Fruit fly (Drosophila melanogaster) whole organism, prepupa: Measurements from ENCODE around the gene Bicra.

Experiments
- Blimp-1 ChIP-seq: fragments of 200-800 bp; sonication (Bioruptor generic); optimal IDR thresholded peaks from 3 replicates; lab custom pipeline; 2017; ENCODE audit warnings: missing biosample characterization, missing genetic modification characterization, mild to moderate bottlenecking, moderate library complexity, missing genetic modification reagents
- CG10631 ChIP-seq: fragments of 200-800 bp; sonication (Bioruptor generic); optimal IDR thresholded peaks from 2 replicates; lab custom pipeline; 2016; ENCODE audit warnings: missing biosample characterization, missing genetic modification characterization
- CG11294 ChIP-seq: fragments of 200-800 bp; sonication (Bioruptor generic); IDR thresholded peaks from 2 replicates; pipeline ENCODE4 v1.3.6; 2022; ENCODE audit warnings: missing biosample characterization, missing genetic modification characterization
- CG11902 ChIP-seq: fragments of 200-800 bp; sonication (Bioruptor generic); optimal IDR thresholded peaks from 3 replicates; lab custom pipeline; 2016; ENCODE audit warnings: missing biosample characterization, missing genetic modification characterization
- CG15336 ChIP-seq: fragments of 200-800 bp; sonication (Bioruptor generic); IDR thresholded peaks from 2 replicates; pipeline ENCODE4 v1.3.6; 2022; ENCODE audit warnings: missing biosample characterization, missing genetic modification characterization
- CG3032 ChIP-seq: fragments of 200-800 bp; optimal IDR thresholded peaks from 2 replicates; lab custom pipeline; 2019; ENCODE audit warnings: missing biosample characterization, mild to moderate bottlenecking, missing genetic modification characterization, moderate library complexity
- CG31627 ChIP-seq: fragments of 200-800 bp; sonication (Bioruptor generic); optimal IDR thresholded peaks from 3 replicates; lab custom pipeline; 2016; ENCODE audit warnings: missing biosample characterization, missing genetic modification characterization
- CG32006 ChIP-seq: fragments of 200-800 bp; sonication (Bioruptor generic); optimal IDR thresholded peaks from 3 replicates; lab custom pipeline; 2017; ENCODE audit warnings: missing biosample characterization, mild to moderate bottlenecking, missing genetic modification characterization
- CG34406 ChIP-seq: fragments of 200-800 bp; sonication (Bioruptor generic); optimal IDR thresholded peaks from 3 replicates; lab custom pipeline; 2016; ENCODE audit warnings: missing biosample characterization, missing genetic modification characterization
- CG3919 ChIP-seq: fragments of 200-800 bp; sonication (Bioruptor generic); optimal IDR thresholded peaks from 3 replicates; lab custom pipeline; 2016; ENCODE audit warnings: missing biosample characterization, missing genetic modification characterization
- CG6276 ChIP-seq: fragments of 200-800 bp; sonication (Bioruptor generic); optimal IDR thresholded peaks from 2 replicates; lab custom pipeline; 2017; ENCODE audit warnings: missing biosample characterization, mild to moderate bottlenecking, missing genetic modification characterization
- CG6792 ChIP-seq: fragments of 200-800 bp; sonication (Bioruptor generic); optimal IDR thresholded peaks from 3 replicates; lab custom pipeline; 2016; ENCODE audit warnings: missing biosample characterization, missing genetic modification characterization
- CG6808 ChIP-seq: fragments of 200-800 bp; sonication (Bioruptor generic); optimal IDR thresholded peaks from 3 replicates; lab custom pipeline; 2017; ENCODE audit warnings: missing biosample characterization, missing genetic modification characterization, mild to moderate bottlenecking, moderate library complexity, missing genetic modification reagents
- CG6854 ChIP-seq: fragments of 200-800 bp; sonication (Bioruptor generic); optimal IDR thresholded peaks from 2 replicates; lab custom pipeline; 2017; ENCODE audit warnings: missing biosample characterization, mild to moderate bottlenecking, missing genetic modification characterization
- CG7368 ChIP-seq: fragments of 200-800 bp; sonication (Bioruptor generic); optimal IDR thresholded peaks from 3 replicates; lab custom pipeline; 2016; ENCODE audit warnings: missing biosample characterization, missing genetic modification characterization
- CG8119 ChIP-seq: fragments of 200-800 bp; sonication (Bioruptor generic); IDR thresholded peaks from 3 replicates; pipeline ENCODE4 v1.3.6; 2022; ENCODE audit warnings: missing biosample characterization, missing genetic modification characterization
- CG8319 ChIP-seq: fragments of 200-800 bp; sonication (Bioruptor generic); optimal IDR thresholded peaks from 3 replicates; lab custom pipeline; 2016; ENCODE audit warnings: missing biosample characterization, missing genetic modification characterization
- CG9139 ChIP-seq: fragments of 200-800 bp; sonication (Bioruptor generic); optimal IDR thresholded peaks from 3 replicates; lab custom pipeline; 2017; ENCODE audit warnings: missing biosample characterization, mild to moderate bottlenecking, missing genetic modification characterization
- Eip75B ChIP-seq: fragments of 200-800 bp; sonication (Bioruptor generic); optimal IDR thresholded peaks from 3 replicates; lab custom pipeline; 2016; ENCODE audit warnings: missing biosample characterization, missing genetic modification characterization
- Eip78C ChIP-seq: fragments of 200-800 bp; sonication (Bioruptor generic); peaks from one replicate; lab custom pipeline; 2016; ENCODE audit warnings: missing biosample characterization, missing genetic modification characterization
- Eip93F ChIP-seq: fragments of 200-800 bp; sonication (Bioruptor generic); optimal IDR thresholded peaks from 2 replicates; lab custom pipeline; 2016; ENCODE audit warnings: missing biosample characterization, mild to moderate bottlenecking, missing genetic modification characterization
- Ets21C ChIP-seq: fragments of 200-800 bp; sonication (Bioruptor generic); optimal IDR thresholded peaks from 3 replicates; lab custom pipeline; 2016; ENCODE audit warnings: missing biosample characterization, missing genetic modification characterization
- Ets96B ChIP-seq: fragments of 200-800 bp; optimal IDR thresholded peaks from 2 replicates; lab custom pipeline; 2019; ENCODE audit warnings: missing biosample characterization, mild to moderate bottlenecking, missing genetic modification characterization, moderate library complexity
- Gug ChIP-seq: fragments of 200-800 bp; sonication (Bioruptor generic); IDR thresholded peaks from 2 replicates; pipeline ENCODE4 v1.3.6; 2022; ENCODE audit warnings: missing biosample characterization, missing genetic modification characterization
- Hr38 ChIP-seq: sonication (Bioruptor generic); optimal IDR thresholded peaks from 2 replicates; lab custom pipeline; 2016; ENCODE audit warnings: missing biosample characterization, missing genetic modification characterization
- Hr39 ChIP-seq: fragments of 200-800 bp; sonication (Bioruptor generic); optimal IDR thresholded peaks from 2 replicates; lab custom pipeline; 2016; ENCODE audit warnings: missing biosample characterization, missing genetic modification characterization
- Lpt ChIP-seq: fragments of 200-800 bp; sonication (Bioruptor generic); optimal IDR thresholded peaks from 3 replicates; lab custom pipeline; 2016; ENCODE audit warnings: missing biosample characterization, missing genetic modification characterization
- Met ChIP-seq: fragments of 200-800 bp; sonication (Bioruptor generic); optimal IDR thresholded peaks from 3 replicates; lab custom pipeline; 2016; ENCODE audit warnings: missing biosample characterization, missing genetic modification characterization
- Smox ChIP-seq: fragments of 200-800 bp; sonication (Bioruptor generic); optimal IDR thresholded peaks from 3 replicates; lab custom pipeline; 2016; ENCODE audit warnings: missing biosample characterization, missing genetic modification characterization
- Sox102F ChIP-seq: fragments of 200-800 bp; sonication (Bioruptor generic); optimal IDR thresholded peaks from 2 replicates; lab custom pipeline; 2016; ENCODE audit warnings: missing biosample characterization, mild to moderate bottlenecking, missing genetic modification characterization
- Sox14 ChIP-seq: fragments of 200-800 bp; sonication (Bioruptor generic); optimal IDR thresholded peaks from 3 replicates; lab custom pipeline; 2016; ENCODE audit warnings: missing biosample characterization, missing genetic modification characterization
- Sox15 ChIP-seq: fragments of 200-800 bp; sonication (Bioruptor generic); optimal IDR thresholded peaks from 3 replicates; lab custom pipeline; 2016; ENCODE audit warnings: missing biosample characterization, missing genetic modification characterization
- achi ChIP-seq: fragments of 200-800 bp; sonication (Bioruptor generic); optimal IDR thresholded peaks from 3 replicates; lab custom pipeline; 2016; ENCODE audit warnings: missing biosample characterization, missing genetic modification characterization
- cyc ChIP-seq: fragments of 200-800 bp; sonication (Bioruptor generic); optimal IDR thresholded peaks from 3 replicates; lab custom pipeline; 2016; ENCODE audit warnings: missing biosample characterization, missing genetic modification characterization
- dac ChIP-seq: fragments of 200-800 bp; sonication (Bioruptor generic); optimal IDR thresholded peaks from 2 replicates; lab custom pipeline; 2017; ENCODE audit warnings: missing biosample characterization, mild to moderate bottlenecking, missing genetic modification characterization
- eg ChIP-seq: fragments of 200-800 bp; sonication (Bioruptor generic); IDR thresholded peaks from 3 replicates; pipeline ENCODE4 v1.3.6; 2022; ENCODE audit warnings: missing biosample characterization, missing genetic modification characterization
- esn ChIP-seq: fragments of 200-800 bp; sonication (Bioruptor generic); optimal IDR thresholded peaks from 2 replicates; lab custom pipeline; 2016; ENCODE audit warnings: missing biosample characterization, mild to moderate bottlenecking, missing genetic modification characterization, moderate library complexity
- fd59A ChIP-seq: fragments of 200-800 bp; sonication (Bioruptor generic); optimal IDR thresholded peaks from 2 replicates; lab custom pipeline; 2017; ENCODE audit warnings: missing biosample characterization, mild to moderate bottlenecking, missing genetic modification characterization, missing genetic modification reagents
- fd85E ChIP-seq: fragments of 200-800 bp; sonication (Bioruptor generic); optimal IDR thresholded peaks from 3 replicates; lab custom pipeline; 2016; ENCODE audit warnings: missing biosample characterization, missing genetic modification characterization
- fkh ChIP-seq: fragments of 200-800 bp; sonication (Bioruptor generic); optimal IDR thresholded peaks from 3 replicates; lab custom pipeline; 2017; ENCODE audit warnings: missing biosample characterization, mild to moderate bottlenecking, missing genetic modification characterization, moderate library complexity
- net ChIP-seq: fragments of 200-800 bp; sonication (Bioruptor generic); optimal IDR thresholded peaks from 3 replicates; lab custom pipeline; 2016; ENCODE audit warnings: missing biosample characterization, missing genetic modification characterization
- pdm3 ChIP-seq: fragments of 200-800 bp; sonication (Bioruptor generic); optimal IDR thresholded peaks from 3 replicates; lab custom pipeline; 2016; ENCODE audit warnings: missing biosample characterization, missing genetic modification characterization
- spab ChIP-seq: fragments of 200-800 bp; sonication (Bioruptor generic); optimal IDR thresholded peaks from 2 replicates; lab custom pipeline; 2017; ENCODE audit warnings: missing biosample characterization, mild to moderate bottlenecking, missing genetic modification characterization, missing genetic modification reagents
- ss ChIP-seq, 2 experiments: fragments of 200-800 bp; sonication (Bioruptor generic); optimal IDR thresholded peaks; 2 replicates in 1 of 2; 3 replicates in 1 of 2; lab custom pipeline; 2017 to 2018; ENCODE audit warnings: mild to moderate bottlenecking in 2 of 2, missing biosample characterization in 2 of 2, missing genetic modification characterization in 2 of 2, moderate library complexity in 1 of 2
- svp ChIP-seq: fragments of 200-800 bp; sonication (Bioruptor generic); peaks from one replicate; lab custom pipeline; 2016; ENCODE audit warnings: missing biosample characterization, missing genetic modification characterization
- topi ChIP-seq: fragments of 200-800 bp; sonication (Bioruptor generic); optimal IDR thresholded peaks from 3 replicates; lab custom pipeline; 2016; ENCODE audit warnings: missing biosample characterization, missing genetic modification characterization

Gene Bicra

dm6 chr3R:29122817-29123611 lies 60.2 kb downstream of the Bicra start, which contains the start of the genes yem and Ctl2 (continued):
- peak; percentile 39 for TF ChIP-seq CG7368
- peak; percentile 25 for TF ChIP-seq Ets96B
- peak; percentile 35; the same call in 1 of the 3 replicates for TF ChIP-seq CG8119 (GFP tag; lab: Robert Waterston, UW)
- peak; percentile 93 for TF ChIP-seq Sox14 (GFP tag; lab: Kevin White, UChicago)
- TF ChIP-seq Eip93F (GFP tag; lab: Kevin White, UChicago) = peak; percentile 29
- peak; percentile 62 for TF ChIP-seq CG3919
- no peak for TF ChIP-seq CG6276 (GFP tag; lab: Kevin White, UChicago)
- peak; percentile 75 for TF ChIP-seq pdm3 (GFP tag; lab: Kevin White, UChicago)
- TF ChIP-seq Met (GFP tag; lab: Kevin White, UChicago) = no peak
- no peak for TF ChIP-seq CG6808 (GFP tag; lab: Kevin White, UChicago)
- TF ChIP-seq CG11294 = no peak; the same call in none of the 2 replicates
- peak; percentile 74 for TF ChIP-seq cyc
- TF ChIP-seq CG34406 (GFP tag; lab: Kevin White, UChicago) = no peak
- peak; percentile 79 for TF ChIP-seq Ets21C (GFP tag; lab: Kevin White, UChicago)
- TF ChIP-seq fd59A (GFP tag; lab: Kevin White, UChicago) = peak; percentile 52
- peak; percentile 30 for TF ChIP-seq Hr38 (GFP tag; lab: Kevin White, UChicago)
- TF ChIP-seq topi (GFP tag; lab: Kevin White, UChicago) = peak; percentile 75
- no peak for TF ChIP-seq Blimp-1 (GFP tag; lab: Kevin White, UChicago)
- TF ChIP-seq CG11902 = peak; percentile 50
- TF ChIP-seq CG9139 = no peak
- TF ChIP-seq CG32006 (GFP tag; lab: Kevin White, UChicago) = peak; percentile 77
- peak in 1 of 2 experiments; percentile 9 for TF ChIP-seq ss (GFP tag; optimal IDR thresholded peaks at IDR 0.05; lab: Kevin White, UChicago)
- peak; percentile 69 for TF ChIP-seq Sox15

DNA sequence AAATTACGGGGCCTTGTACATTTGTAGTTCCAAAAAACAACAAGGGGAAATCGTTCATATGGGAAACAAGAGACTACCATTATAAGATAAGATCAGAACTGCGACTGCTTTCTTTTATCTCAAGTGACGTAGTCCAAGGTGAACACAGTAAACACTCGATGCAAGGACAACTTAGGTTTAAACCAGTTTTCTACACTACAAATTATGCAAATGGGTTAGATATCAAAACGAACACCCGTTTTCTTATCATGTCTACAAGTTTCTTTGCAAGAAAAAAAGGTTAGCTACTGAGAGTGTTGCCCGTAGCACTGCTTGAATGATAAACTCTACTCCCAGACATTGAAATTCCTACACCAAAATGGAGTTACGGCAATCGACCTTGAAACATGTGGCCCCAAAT lies 61.3 kb downstream of the Bicra start:
- TF ChIP-seq Sox102F (GFP tag; lab: Kevin White, UChicago) (peak; percentile 86), CG7368 (peak; percentile 85), Sox14 (GFP tag; lab: Kevin White, UChicago) (peak; percentile 86), achi (GFP tag; lab: Kevin White, UChicago) (peak; percentile 73), pdm3 (GFP tag; lab: Kevin White, UChicago) (no peak), CG8119 (GFP tag; lab: Robert Waterston, UW) (peak; percentile 69), CG8319 (GFP tag; lab: Kevin White, UChicago) (peak; percentile 78), ss (GFP tag; optimal IDR thresholded peaks at IDR 0.05; lab: Kevin White, UChicago) (peak in 1 of 2 experiments; percentile 58), svp (GFP tag; lab: Kevin White, UChicago) (peak; percentile 93), Eip75B (peak; percentile 89), fd85E (GFP tag; lab: Kevin White, UChicago) (peak; percentile 14), Hr38 (GFP tag; lab: Kevin White, UChicago) (no peak), Blimp-1 (GFP tag; lab: Kevin White, UChicago) (peak; percentile 13), CG6854 (GFP tag; lab: Kevin White, UChicago) (no peak), CG6808 (GFP tag; lab: Kevin White, UChicago) (peak; percentile 58), topi (GFP tag; lab: Kevin White, UChicago) (peak; percentile 88), Smox (no peak), CG3032 (peak; percentile 68), CG31627 (GFP tag; lab: Kevin White, UChicago) (peak; percentile 93), fd59A (GFP tag; lab: Kevin White, UChicago) (peak; percentile 63), CG6276 (GFP tag; lab: Kevin White, UChicago) (no peak), CG6792 (peak; percentile 90), eg (GFP tag; lab: Robert Waterston, UW) (peak; percentile 80), esn (GFP tag; lab: Kevin White, UChicago) (peak; percentile 89), fkh (no peak), CG11902 (peak; percentile 81), Hr39 (GFP tag; lab: Kevin White, UChicago) (peak; percentile 93), dac (GFP tag; lab: Kevin White, UChicago) (peak; percentile 36), CG11294 (peak; percentile 46; the same call in 1 of the 2 replicates), spab (GFP tag; lab: Kevin White, UChicago) (no peak), Lpt (GFP tag; lab: Kevin White, UChicago) (no peak), Gug (GFP tag; lab: Robert Waterston, UW) (peak; percentile 54; the same call in 1 of the 2 replicates), Eip78C (GFP tag; lab: Kevin White, UChicago) (peak; percentile 90), net (GFP tag; lab: Kevin White, UChicago) (peak; percentile 42), CG9139 (no peak), CG10631 (GFP tag; lab: Kevin White, UChicago) (peak; percentile 81), CG15336 (peak; percentile 62), CG34406 (GFP tag; lab: Kevin White, UChicago) (peak; percentile 76)
